Fruit fly (Drosophila melanogaster): ENCODE results near the gene Wdr24.
A peak's percentile ranks its signal among the peaks of the same experiment; 100 is the strongest.

Wdr24 gene

dm6 chr3R:29705789-29706303 is 39.0 kb downstream of the Wdr24 start (continued):
- TF ChIP-seq CG9437 (GFP tag; optimal IDR thresholded peaks at IDR 0.05) = no peak
- TF ChIP-seq Hey (tag; optimal IDR thresholded peaks at IDR 0.05) = no peak
- no peak for TF ChIP-seq PHDP (tag; optimal IDR thresholded peaks at IDR 0.05)
- peak; percentile 16 for TF ChIP-seq ATbp (GFP tag; optimal IDR thresholded peaks at IDR 0.05)
- no peak for TF ChIP-seq CG14441 (GFP tag; IDR thresholded peaks at IDR 0.05)
- peak; percentile 22 for TF ChIP-seq Oli (tag; optimal IDR thresholded peaks at IDR 0.05)
- no peak for TF ChIP-seq zf30C (GFP tag; optimal IDR thresholded peaks at IDR 0.05)
- no peak for TF ChIP-seq cato (GFP tag; optimal IDR thresholded peaks at IDR 0.05; ENCODE audit: borderline replicate concordance)
- no peak for TF ChIP-seq ftz-f1 (GFP tag; optimal IDR thresholded peaks at IDR 0.05)
- TF ChIP-seq CG12769 (tag; optimal IDR thresholded peaks at IDR 0.05) = no peak
- TF ChIP-seq slou (GFP tag; optimal IDR thresholded peaks at IDR 0.05) = no peak
- TF ChIP-seq CG2129 (GFP tag; IDR thresholded peaks at IDR 0.05; ENCODE audit: partially characterized antibody) = no peak
- no peak for TF ChIP-seq stc (GFP tag; IDR thresholded peaks at IDR 0.05)
- no peak for TF ChIP-seq CG12155 (GFP tag; optimal IDR thresholded peaks at IDR 0.05)
- TF ChIP-seq CG1024 (GFP tag; IDR thresholded peaks at IDR 0.05) = no peak
- no peak for TF ChIP-seq Gsc (GFP tag; IDR thresholded peaks at IDR 0.05)
- no peak for TF ChIP-seq dmrt11E (tag; optimal IDR thresholded peaks at IDR 0.05)
- TF ChIP-seq CG4282 (GFP tag; optimal IDR thresholded peaks at IDR 0.05) = no peak
- no peak for TF ChIP-seq Aef1 (GFP tag; IDR thresholded peaks at IDR 0.05)
- TF ChIP-seq CG18764 (GFP tag; optimal IDR thresholded peaks at IDR 0.05) = no peak
- TF ChIP-seq Hr78 (GFP tag; optimal IDR thresholded peaks at IDR 0.05) = no peak
- TF ChIP-seq dmrt99B (tag; optimal IDR thresholded peaks at IDR 0.05) = peak; percentile 65
- no peak for TF ChIP-seq CG4730 (GFP tag; IDR thresholded peaks at IDR 0.05)
- no peak for TF ChIP-seq lab (GFP tag; optimal IDR thresholded peaks at IDR 0.05)
- no peak for TF ChIP-seq Oaz (GFP tag; IDR thresholded peaks at IDR 0.05)
- no peak for TF ChIP-seq Dll (GFP tag; IDR thresholded peaks at IDR 0.05; ENCODE audit: partially characterized antibody)
- no peak for TF ChIP-seq HLHmδ (GFP tag; optimal IDR thresholded peaks at IDR 0.05)
- TF ChIP-seq CG10565 (GFP tag; optimal IDR thresholded peaks at IDR 0.05) = no peak
- TF ChIP-seq CG14014 (GFP tag; IDR thresholded peaks at IDR 0.05) = no peak
- peak; percentile 2 for TF ChIP-seq CG18262 (tag; optimal IDR thresholded peaks at IDR 0.05)
- no peak for TF ChIP-seq Elba2 (GFP tag; optimal IDR thresholded peaks at IDR 0.05)
- no peak for TF ChIP-seq stwl (tag; optimal IDR thresholded peaks at IDR 0.05)
- no peak for TF ChIP-seq Scr (GFP tag; IDR thresholded peaks at IDR 0.05; ENCODE audit: partially characterized antibody)
- no peak for TF ChIP-seq chinmo (GFP tag; IDR thresholded peaks at IDR 0.05; ENCODE audit: partially characterized antibody)
- no peak for TF ChIP-seq hb (GFP tag; IDR thresholded peaks at IDR 0.05; ENCODE audit: partially characterized antibody)
- no peak for TF ChIP-seq HmgD (GFP tag; optimal IDR thresholded peaks at IDR 0.05)
- no peak for TF ChIP-seq jumu (GFP tag; optimal IDR thresholded peaks at IDR 0.05)
- no peak for TF ChIP-seq salm (tag; optimal IDR thresholded peaks at IDR 0.05)
- no peak for TF ChIP-seq CkIIα-i1 (GFP tag; IDR thresholded peaks at IDR 0.05)
- no peak for TF ChIP-seq tin (GFP tag; optimal IDR thresholded peaks at IDR 0.05)
- peak; percentile 15 for TF ChIP-seq az2 (GFP tag; optimal IDR thresholded peaks at IDR 0.05)
- TF ChIP-seq caup (GFP tag; optimal IDR thresholded peaks at IDR 0.05; ENCODE audit: severe bottlenecking) = no peak
- TF ChIP-seq jigr1 (GFP tag; IDR thresholded peaks at IDR 0.05) = no peak
- TF ChIP-seq CG31224 (GFP tag; IDR thresholded peaks at IDR 0.05) = no peak
- peak in 1 of 2 experiments; percentile 60 for TF ChIP-seq Hr51 (GFP tag; optimal IDR thresholded peaks at IDR 0.05)
- TF ChIP-seq Sox100B (GFP tag; optimal IDR thresholded peaks at IDR 0.05) = no peak
- TF ChIP-seq Blimp-1 (GFP tag; optimal IDR thresholded peaks at IDR 0.05) = peak; percentile 31
- TF ChIP-seq chif (GFP tag; optimal IDR thresholded peaks at IDR 0.05) = no peak
- peak; percentile 17 for TF ChIP-seq unpg (GFP tag; optimal IDR thresholded peaks at IDR 0.05)
- peak; percentile 46 for TF ChIP-seq CG31441 (GFP tag; IDR thresholded peaks at IDR 0.05)
